Worm (Caenorhabditis elegans) whole organism, early embryonic: ENCODE data around the gene elo-1.

Experiments used
- F13C5.2 ChIP-seq: sonication (generic microtip); optimal IDR thresholded peaks from 2 replicates; lab custom pipeline; 2017; ENCODE audit warnings: mild to moderate bottlenecking, missing genetic modification characterization, inconsistent platforms, missing compliant biosample characterization
- ama-1 ChIP-seq: fragments of 150-350 bp; optimal IDR thresholded peaks from 2 replicates; lab custom pipeline; 2014
- flt-1 ChIP-seq: fragments of 200-800 bp; sonication (Bioruptor generic); IDR thresholded peaks from 2 replicates; pipeline ENCODE4 v1.3.6; 2022; ENCODE audit warnings: missing genetic modification characterization, missing compliant biosample characterization

DNA sequence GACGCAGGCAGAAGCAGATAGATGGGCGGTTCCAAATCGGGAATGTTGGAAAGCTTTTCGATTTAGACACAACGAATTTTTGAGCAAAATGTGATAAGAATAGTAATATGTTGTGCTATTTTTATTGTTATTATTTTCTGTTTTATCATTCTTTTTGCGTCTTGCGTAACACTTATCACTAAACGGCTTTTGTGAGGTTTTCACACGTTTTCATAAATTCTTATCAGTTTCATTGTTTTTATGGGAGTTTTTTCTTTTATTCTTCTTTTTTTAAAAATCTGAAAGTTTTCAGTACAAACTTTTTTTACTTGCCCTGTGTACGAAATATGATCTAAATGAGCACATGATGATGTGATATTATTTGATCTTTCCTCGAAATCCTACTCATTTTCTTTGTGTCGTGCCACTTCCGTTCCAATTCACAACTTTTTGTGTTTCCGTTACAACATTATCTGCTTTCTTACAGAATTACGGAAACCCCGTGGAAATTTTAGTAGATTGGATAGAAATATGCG lies 14.2 kb downstream of the elo-1 start, which contains the start of gene fbl-1:
- TF ChIP-seq F13C5.2 (tag; lab: Kevin White, UChicago) (no peak), flt-1 (GFP tag; lab: Robert Waterston, UW) (no peak), ama-1 (lab: Kevin White, UChicago) (no peak)
